Worm (Caenorhabditis elegans) whole organism, L1 larva: ENCODE data around the gene Y62H9A.1.

Experiments used
- C34B4.2 ChIP-seq: sonication (generic microtip); optimal IDR thresholded peaks from 2 replicates; lab custom pipeline; 2017; ENCODE audit warnings: mild to moderate bottlenecking, missing genetic modification characterization, missing compliant biosample characterization
- Y116A8C.19 ChIP-seq: sonication (generic microtip); optimal IDR thresholded peaks from 2 replicates; lab custom pipeline; 2016; ENCODE audit warnings: missing compliant biosample characterization, missing genetic modification characterization, borderline replicate concordance
- ama-1 ChIP-seq: fragments of 150-350 bp; optimal IDR thresholded peaks from 2 replicates; lab custom pipeline; 2014
- dpl-1 ChIP-seq, 3 experiments: fragments of 150-350 bp in 2 of 3; sonication (generic microtip) in 1 of 3; optimal IDR thresholded peaks; 2 replicates each; lab custom pipeline; 2014 to 2017; ENCODE audit warnings: missing biosample characterization in 3 of 3, missing genetic modification characterization in 3 of 3, missing genetic modification reagents in 3 of 3
- dsc-1 ChIP-seq: sonication (generic microtip); optimal IDR thresholded peaks from 2 replicates; lab custom pipeline; 2016; ENCODE audit warnings: mild to moderate bottlenecking, missing genetic modification characterization, missing compliant biosample characterization
- egl-13 ChIP-seq: sonication (generic microtip); optimal IDR thresholded peaks from 2 replicates; lab custom pipeline; 2016; ENCODE audit warnings: missing genotype, missing genetic modification reagents, missing genetic modification characterization, missing compliant biosample characterization
- elt-2 ChIP-seq: sonication (generic microtip); optimal IDR thresholded peaks from 2 replicates; lab custom pipeline; 2016; ENCODE audit warnings: missing genetic modification characterization, mild to moderate bottlenecking, inconsistent platforms, missing compliant biosample characterization, missing genetic modification reagents
- elt-3 ChIP-seq, 6 experiments: fragments of 150-350 bp in 1 of 6; sonication (generic microtip); optimal IDR thresholded peaks; 2 replicates each; lab custom pipeline; 2017 to 2018; ENCODE audit warnings: missing biosample characterization in 6 of 6, missing genetic modification characterization in 6 of 6, inconsistent platforms in 1 of 6
- fkh-10 ChIP-seq: sonication (generic microtip); optimal IDR thresholded peaks from 2 replicates; lab custom pipeline; 2017; ENCODE audit warnings: missing biosample characterization, missing genetic modification reagents, missing genetic modification characterization
- fkh-8 ChIP-seq: sonication (generic microtip); optimal IDR thresholded peaks from 2 replicates; lab custom pipeline; 2016; ENCODE audit warnings: mild to moderate bottlenecking, missing genetic modification characterization, missing compliant biosample characterization
- fos-1 ChIP-seq: fragments of 150-350 bp; optimal IDR thresholded peaks from 2 replicates; lab custom pipeline; 2014; ENCODE audit warnings: missing biosample characterization, missing genetic modification characterization
- hlh-17 ChIP-seq: fragments of 200-800 bp; sonication (Bioruptor generic); optimal IDR thresholded peaks from 2 replicates; lab custom pipeline; 2018; ENCODE audit warnings: missing genetic modification characterization, mild to moderate bottlenecking, missing compliant biosample characterization, moderate library complexity, borderline replicate concordance
- hlh-4 ChIP-seq: sonication (generic microtip); optimal IDR thresholded peaks from 2 replicates; lab custom pipeline; 2016; ENCODE audit warnings: mild to moderate bottlenecking, missing genetic modification characterization, missing compliant biosample characterization
- irx-1 ChIP-seq: sonication (generic microtip); optimal IDR thresholded peaks from 2 replicates; lab custom pipeline; 2016; ENCODE audit warnings: missing genetic modification characterization, missing compliant biosample characterization
- lin-13 ChIP-seq: fragments of 150-350 bp; optimal IDR thresholded peaks from 2 replicates; lab custom pipeline; 2014; ENCODE audit warnings: missing biosample characterization, missing genetic modification reagents, missing genetic modification characterization
- lin-35 ChIP-seq, 2 experiments: fragments of 150-350 bp; optimal IDR thresholded peaks; 2 replicates each; lab custom pipeline; 2014; ENCODE audit warnings: missing biosample characterization in 2 of 2, missing genetic modification characterization in 2 of 2, missing genetic modification reagents in 2 of 2
- mab-9 ChIP-seq: fragments of 200-800 bp; sonication (Bioruptor generic); IDR thresholded peaks from 2 replicates; pipeline ENCODE4 v1.3.6; 2022; ENCODE audit warnings: missing genetic modification reagents, missing genetic modification characterization, missing compliant biosample characterization
- mdl-1 ChIP-seq, 2 experiments: fragments of 150-350 bp; optimal IDR thresholded peaks; 2 replicates each; lab custom pipeline; 2014 to 2017; ENCODE audit warnings: missing biosample characterization in 2 of 2, missing genetic modification characterization in 2 of 2, inconsistent platforms in 1 of 2
- mef-2 ChIP-seq: fragments of 150-350 bp; optimal IDR thresholded peaks from 2 replicates; lab custom pipeline; 2014; ENCODE audit warnings: missing biosample characterization, missing genetic modification characterization
- nhr-19 ChIP-seq: fragments of 200-800 bp; sonication (Bioruptor generic); conservative IDR thresholded peaks from 2 replicates; pipeline ENCODE4 v1.3.6; 2022; ENCODE audit warnings: missing genetic modification characterization, missing compliant biosample characterization
- nhr-28 ChIP-seq: fragments of 150-350 bp; optimal IDR thresholded peaks from 2 replicates; lab custom pipeline; 2014; ENCODE audit warnings: missing biosample characterization, missing genetic modification characterization
- nhr-47 ChIP-seq: sonication (generic microtip); optimal IDR thresholded peaks from 2 replicates; lab custom pipeline; 2016; ENCODE audit warnings: mild to moderate bottlenecking, missing genetic modification characterization, moderate library complexity, missing compliant biosample characterization
- nhr-71 ChIP-seq: sonication (generic microtip); optimal IDR thresholded peaks from 2 replicates; lab custom pipeline; 2016; ENCODE audit warnings: mild to moderate bottlenecking, missing genetic modification characterization, moderate library complexity, missing compliant biosample characterization
- nhr-76 ChIP-seq: sonication (generic microtip); optimal IDR thresholded peaks from 2 replicates; lab custom pipeline; 2017; ENCODE audit warnings: missing biosample characterization, missing genetic modification characterization
- nhr-84 ChIP-seq: sonication (generic microtip); optimal IDR thresholded peaks from 2 replicates; lab custom pipeline; 2017; ENCODE audit warnings: missing biosample characterization, missing genetic modification characterization
- nhr-85 ChIP-seq: sonication (generic microtip); peaks from one replicate; lab custom pipeline; 2016; ENCODE audit warnings: missing genetic modification characterization, inconsistent platforms, missing compliant biosample characterization
- pax-3 ChIP-seq: fragments of 200-800 bp; sonication (Bioruptor generic); optimal IDR thresholded peaks from 2 replicates; lab custom pipeline; 2018; ENCODE audit warnings: mild to moderate bottlenecking, missing genetic modification characterization, moderate library complexity, missing compliant biosample characterization
- sptf-1 ChIP-seq: fragments of 150-350 bp; optimal IDR thresholded peaks from 2 replicates; lab custom pipeline; 2014; ENCODE audit warnings: missing biosample characterization, missing genetic modification characterization
- tlp-1 ChIP-seq: fragments of 150-350 bp; optimal IDR thresholded peaks from 2 replicates; lab custom pipeline; 2014; ENCODE audit warnings: missing biosample characterization, missing genetic modification characterization
- unc-62 ChIP-seq: fragments of 150-350 bp; optimal IDR thresholded peaks from 2 replicates; lab custom pipeline; 2014; ENCODE audit warnings: missing biosample characterization, missing genetic modification reagents, missing genetic modification characterization
- zag-1 ChIP-seq: fragments of 150-350 bp; optimal IDR thresholded peaks from 2 replicates; lab custom pipeline; 2014; ENCODE audit warnings: missing biosample characterization, missing genetic modification characterization

The Y62H9A.1 gene

DNA sequence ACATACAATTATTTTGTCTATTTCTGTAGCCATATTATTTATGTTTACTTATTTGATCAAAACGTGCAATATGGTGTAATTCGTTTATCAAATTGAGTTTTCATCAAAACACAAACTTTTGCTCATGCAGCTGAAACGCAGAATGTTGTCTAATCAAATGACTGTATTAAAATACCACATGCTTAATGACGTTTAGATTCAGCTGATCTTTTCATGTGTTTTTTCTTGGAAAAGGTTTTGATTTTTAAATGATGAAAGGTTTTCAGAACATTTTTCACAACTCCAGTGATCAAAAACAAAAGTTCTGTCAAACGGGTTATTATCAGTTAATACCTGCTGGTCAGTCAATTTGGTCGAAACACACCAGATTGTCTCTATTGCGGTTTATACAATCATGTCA lies at the start of gene Y62H9A.1:
TSS of gene Y62H9A.1 (plus strand) at position 282 of the 400 bp plus-strand sequence.
- TF ChIP-seq pax-3 (tag; lab: Kevin White, UChicago) (peak; percentile 25), nhr-84 (no peak), irx-1 (tag; lab: Kevin White, UChicago) (no peak), ama-1 (lab: Kevin White, UChicago) (no peak), hlh-4 (tag; lab: Kevin White, UChicago) (peak; percentile 64), egl-13 (no peak), tlp-1 (tag; lab: Kevin White, UChicago) (no peak), nhr-85 (tag; lab: Kevin White, UChicago) (no peak), nhr-19 (GFP tag; lab: Robert Waterston, UW) (no peak), nhr-71 (peak; percentile 53), fkh-8 (peak; percentile 25)

DNA sequence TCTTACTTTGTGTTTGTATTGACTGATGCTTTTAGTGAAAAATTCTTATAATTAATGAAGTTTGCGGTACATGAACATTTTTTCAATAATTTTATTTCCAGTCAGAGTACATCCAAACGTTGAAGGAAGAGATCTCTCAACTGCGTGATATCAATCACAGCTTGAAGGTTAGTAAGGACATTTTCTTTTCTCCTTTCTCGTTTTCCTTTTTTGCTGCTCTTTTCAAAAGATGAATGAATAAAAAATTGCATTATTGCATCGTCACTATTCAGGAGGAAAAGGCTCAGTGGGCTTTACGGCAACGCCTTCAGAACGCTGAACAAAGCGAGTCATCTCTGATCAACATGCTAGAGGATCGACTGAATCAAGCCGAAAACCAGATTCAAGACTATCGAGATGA lies 48.4 kb upstream of the Y62H9A.1 start:
- TF ChIP-seq mab-9 (GFP tag; lab: Robert Waterston, UW) (no peak), egl-13 (no peak), fkh-10 (GFP tag; lab: Kevin White, UChicago) (peak; percentile 62), mef-2 (tag; lab: Kevin White, UChicago) (no peak), nhr-28 (no peak), hlh-17 (GFP tag; lab: Kevin White, UChicago) (no peak), nhr-47 (tag; lab: Kevin White, UChicago) (no peak)

- no peak for TF ChIP-seq nhr-85 (tag; lab: Kevin White, UChicago)
- no peak for TF ChIP-seq sptf-1 (tag; lab: Kevin White, UChicago)
Measured at ce11 chrX:11827528-11827927, 47.8 kb upstream of the Y62H9A.1 start.

DNA sequence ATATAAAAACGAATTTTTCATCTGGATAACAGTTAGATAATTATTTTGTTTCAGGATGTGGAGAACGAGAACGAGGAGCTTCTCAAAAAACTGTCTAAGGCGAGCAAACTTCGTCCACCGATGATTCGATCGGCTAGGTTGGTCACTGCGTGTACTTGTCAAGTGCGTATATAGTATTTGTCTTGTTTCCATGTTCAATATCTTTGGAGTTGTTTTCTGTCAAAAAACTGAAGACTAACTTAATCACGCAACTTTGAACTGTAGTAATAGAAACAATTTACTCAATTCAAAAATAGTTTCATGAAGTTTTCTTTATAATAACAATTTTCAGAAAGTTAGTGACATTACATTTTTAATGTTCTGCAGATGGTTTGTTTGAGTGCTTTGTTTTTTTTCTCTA lies 46.7 kb upstream of the Y62H9A.1 start:
- TF ChIP-seq egl-13 (no peak), lin-13 (GFP tag; lab: Kevin White, UChicago) (no peak), lin-35 (GFP tag; optimal IDR thresholded peaks at IDR 0.05; lab: Kevin White, UChicago) (no peak), nhr-71 (no peak), mab-9 (GFP tag; lab: Robert Waterston, UW) (no peak), nhr-28 (no peak), nhr-47 (tag; lab: Kevin White, UChicago) (no peak), mdl-1 (tag; optimal IDR thresholded peaks at IDR 0.05; lab: Kevin White, UChicago) (no peak), fkh-10 (GFP tag; lab: Kevin White, UChicago) (no peak), dpl-1 (GFP tag; optimal IDR thresholded peaks at IDR 0.05; lab: Kevin White, UChicago) (no peak), elt-3 (tag; optimal IDR thresholded peaks at IDR 0.05; lab: Kevin White, UChicago) (no peak), fkh-8 (no peak), unc-62 (GFP tag; lab: Kevin White, UChicago) (no peak), C34B4.2 (tag; lab: Kevin White, UChicago) (no peak)

DNA sequence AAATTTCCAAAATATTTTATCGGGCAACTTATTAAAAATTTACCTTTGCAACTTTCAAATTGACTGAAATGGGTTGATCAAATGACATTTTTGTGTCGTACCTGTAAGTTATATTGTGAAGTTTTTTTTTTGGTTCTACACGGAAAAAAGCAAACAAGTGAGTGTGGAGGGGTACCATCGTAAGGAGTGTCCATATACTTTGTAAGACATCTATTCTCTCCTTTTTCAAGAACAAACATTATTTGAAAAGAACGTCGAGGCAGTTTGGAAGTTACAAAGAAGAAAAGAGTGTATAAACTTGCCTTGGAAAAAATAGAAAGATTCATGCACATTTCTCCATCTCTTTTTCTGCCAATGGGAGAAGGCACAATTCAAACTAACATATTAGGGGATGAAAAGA lies 38.0 kb upstream of the Y62H9A.1 start, which contains the start of gene taf-7.1:
TSS of gene taf-7.1 (minus strand) at position 101 of the 400 bp plus-strand sequence.
- TF ChIP-seq elt-2 (tag; lab: Kevin White, UChicago), result no peak
- no peak for TF ChIP-seq dsc-1 (tag; lab: Kevin White, UChicago)

DNA sequence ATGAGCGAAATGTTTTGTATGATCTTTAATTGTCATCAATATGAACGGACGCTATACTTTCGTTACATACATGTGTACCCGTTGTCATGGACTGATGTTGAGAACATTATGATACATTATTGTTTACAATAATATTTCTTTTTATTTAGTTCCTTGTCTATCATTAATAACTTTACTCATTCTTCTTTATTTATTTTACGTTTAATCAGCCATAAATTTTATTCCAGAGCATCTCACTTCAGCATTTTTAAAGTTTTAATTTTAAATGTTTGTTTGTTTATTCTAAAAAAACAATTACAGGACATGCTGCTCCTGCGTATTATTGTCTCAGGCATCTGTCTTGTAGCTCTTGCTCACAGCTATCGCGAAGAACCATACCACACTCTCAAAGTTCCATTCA lies 32.0 kb upstream of the Y62H9A.1 start, which contains the start of gene F54F7.2:
TSS of gene F54F7.2 (plus strand) at position 301 of the 400 bp plus-strand sequence.
- TF ChIP-seq zag-1 (no peak), Y116A8C.19 (tag; lab: Kevin White, UChicago) (no peak), fos-1 (tag; lab: Kevin White, UChicago) (no peak), nhr-47 (tag; lab: Kevin White, UChicago) (no peak), nhr-76 (tag; lab: Kevin White, UChicago) (no peak)
